Fruit fly (Drosophila melanogaster) whole organism, prepupa: ENCODE measurements around the gene CG4452.

Experiments
- Blimp-1 ChIP-seq: fragments of 200-800 bp; sonication (Bioruptor generic); optimal IDR thresholded peaks from 3 replicates; lab custom pipeline; 2017; ENCODE audit warnings: missing biosample characterization, missing genetic modification characterization, mild to moderate bottlenecking, moderate library complexity, missing genetic modification reagents
- CG10631 ChIP-seq: fragments of 200-800 bp; sonication (Bioruptor generic); optimal IDR thresholded peaks from 2 replicates; lab custom pipeline; 2016; ENCODE audit warnings: missing biosample characterization, missing genetic modification characterization
- CG10669 ChIP-seq: fragments of 200-800 bp; sonication (Bioruptor generic); optimal IDR thresholded peaks from 3 replicates; lab custom pipeline; 2018; ENCODE audit warnings: missing biosample characterization, mild to moderate bottlenecking, missing genetic modification characterization, moderate library complexity
- CG11294 ChIP-seq: fragments of 200-800 bp; sonication (Bioruptor generic); IDR thresholded peaks from 2 replicates; pipeline ENCODE4 v1.3.6; 2022; ENCODE audit warnings: missing biosample characterization, missing genetic modification characterization
- CG11762 ChIP-seq: fragments of 200-800 bp; sonication (Bioruptor generic); optimal IDR thresholded peaks from 3 replicates; lab custom pipeline; 2016; ENCODE audit warnings: missing biosample characterization, missing genetic modification characterization; ENCODE audit not compliant: insufficient read depth
- CG15336 ChIP-seq: fragments of 200-800 bp; sonication (Bioruptor generic); IDR thresholded peaks from 2 replicates; pipeline ENCODE4 v1.3.6; 2022; ENCODE audit warnings: missing biosample characterization, missing genetic modification characterization
- CG1621 ChIP-seq: fragments of 200-800 bp; sonication (Bioruptor generic); optimal IDR thresholded peaks from 3 replicates; lab custom pipeline; 2018; ENCODE audit warnings: missing biosample characterization, mild to moderate bottlenecking, missing genetic modification characterization
- CG16779 ChIP-seq: fragments of 200-800 bp; sonication (Bioruptor generic); optimal IDR thresholded peaks from 3 replicates; lab custom pipeline; 2017; ENCODE audit warnings: missing biosample characterization, mild to moderate bottlenecking, missing genetic modification characterization
- CG3032 ChIP-seq: fragments of 200-800 bp; optimal IDR thresholded peaks from 2 replicates; lab custom pipeline; 2019; ENCODE audit warnings: missing biosample characterization, mild to moderate bottlenecking, missing genetic modification characterization, moderate library complexity
- CG31627 ChIP-seq: fragments of 200-800 bp; sonication (Bioruptor generic); optimal IDR thresholded peaks from 3 replicates; lab custom pipeline; 2016; ENCODE audit warnings: missing biosample characterization, missing genetic modification characterization
- CG32006 ChIP-seq: fragments of 200-800 bp; sonication (Bioruptor generic); optimal IDR thresholded peaks from 3 replicates; lab custom pipeline; 2017; ENCODE audit warnings: missing biosample characterization, mild to moderate bottlenecking, missing genetic modification characterization
- CG34406 ChIP-seq: fragments of 200-800 bp; sonication (Bioruptor generic); optimal IDR thresholded peaks from 3 replicates; lab custom pipeline; 2016; ENCODE audit warnings: missing biosample characterization, missing genetic modification characterization
- CG4318 ChIP-seq: fragments of 200-800 bp; sonication (Bioruptor generic); optimal IDR thresholded peaks from 3 replicates; lab custom pipeline; 2017; ENCODE audit warnings: missing biosample characterization, mild to moderate bottlenecking, missing genetic modification characterization
- CG6163 ChIP-seq: fragments of 200-800 bp; sonication (Bioruptor generic); IDR thresholded peaks from 3 replicates; pipeline ENCODE4 v1.3.6; 2022; ENCODE audit warnings: missing biosample characterization, missing genetic modification characterization
- CG6276 ChIP-seq: fragments of 200-800 bp; sonication (Bioruptor generic); optimal IDR thresholded peaks from 2 replicates; lab custom pipeline; 2017; ENCODE audit warnings: missing biosample characterization, mild to moderate bottlenecking, missing genetic modification characterization
- CG6854 ChIP-seq: fragments of 200-800 bp; sonication (Bioruptor generic); optimal IDR thresholded peaks from 2 replicates; lab custom pipeline; 2017; ENCODE audit warnings: missing biosample characterization, mild to moderate bottlenecking, missing genetic modification characterization
- CG8119 ChIP-seq: fragments of 200-800 bp; sonication (Bioruptor generic); IDR thresholded peaks from 3 replicates; pipeline ENCODE4 v1.3.6; 2022; ENCODE audit warnings: missing biosample characterization, missing genetic modification characterization
- CG8632 ChIP-seq: fragments of 200-800 bp; sonication (Bioruptor generic); optimal IDR thresholded peaks from 3 replicates; lab custom pipeline; 2016; ENCODE audit warnings: missing biosample characterization, missing genetic modification characterization
- CG9139 ChIP-seq: fragments of 200-800 bp; sonication (Bioruptor generic); optimal IDR thresholded peaks from 3 replicates; lab custom pipeline; 2017; ENCODE audit warnings: missing biosample characterization, mild to moderate bottlenecking, missing genetic modification characterization
- Eip75B ChIP-seq: fragments of 200-800 bp; sonication (Bioruptor generic); optimal IDR thresholded peaks from 3 replicates; lab custom pipeline; 2016; ENCODE audit warnings: missing biosample characterization, missing genetic modification characterization
- Eip78C ChIP-seq: fragments of 200-800 bp; sonication (Bioruptor generic); peaks from one replicate; lab custom pipeline; 2016; ENCODE audit warnings: missing biosample characterization, missing genetic modification characterization
- Eip93F ChIP-seq: fragments of 200-800 bp; sonication (Bioruptor generic); optimal IDR thresholded peaks from 2 replicates; lab custom pipeline; 2016; ENCODE audit warnings: missing biosample characterization, mild to moderate bottlenecking, missing genetic modification characterization
- Ets21C ChIP-seq: fragments of 200-800 bp; sonication (Bioruptor generic); optimal IDR thresholded peaks from 3 replicates; lab custom pipeline; 2016; ENCODE audit warnings: missing biosample characterization, missing genetic modification characterization
- Ets96B ChIP-seq: fragments of 200-800 bp; optimal IDR thresholded peaks from 2 replicates; lab custom pipeline; 2019; ENCODE audit warnings: missing biosample characterization, mild to moderate bottlenecking, missing genetic modification characterization, moderate library complexity
- Gug ChIP-seq: fragments of 200-800 bp; sonication (Bioruptor generic); IDR thresholded peaks from 2 replicates; pipeline ENCODE4 v1.3.6; 2022; ENCODE audit warnings: missing biosample characterization, missing genetic modification characterization
- Hr38 ChIP-seq: sonication (Bioruptor generic); optimal IDR thresholded peaks from 2 replicates; lab custom pipeline; 2016; ENCODE audit warnings: missing biosample characterization, missing genetic modification characterization
- Hr4 ChIP-seq: fragments of 200-800 bp; sonication (Bioruptor generic); optimal IDR thresholded peaks from 3 replicates; lab custom pipeline; 2016; ENCODE audit warnings: missing biosample characterization, missing genetic modification characterization
- Lpt ChIP-seq: fragments of 200-800 bp; sonication (Bioruptor generic); optimal IDR thresholded peaks from 3 replicates; lab custom pipeline; 2016; ENCODE audit warnings: missing biosample characterization, missing genetic modification characterization
- OdsH ChIP-seq: fragments of 200-800 bp; sonication (Bioruptor generic); optimal IDR thresholded peaks from 3 replicates; lab custom pipeline; 2016; ENCODE audit warnings: missing biosample characterization, missing genetic modification characterization
- Smox ChIP-seq: fragments of 200-800 bp; sonication (Bioruptor generic); optimal IDR thresholded peaks from 3 replicates; lab custom pipeline; 2016; ENCODE audit warnings: missing biosample characterization, missing genetic modification characterization
- Sox102F ChIP-seq: fragments of 200-800 bp; sonication (Bioruptor generic); optimal IDR thresholded peaks from 2 replicates; lab custom pipeline; 2016; ENCODE audit warnings: missing biosample characterization, mild to moderate bottlenecking, missing genetic modification characterization
- Sox14 ChIP-seq: fragments of 200-800 bp; sonication (Bioruptor generic); optimal IDR thresholded peaks from 3 replicates; lab custom pipeline; 2016; ENCODE audit warnings: missing biosample characterization, missing genetic modification characterization
- Sox15 ChIP-seq: fragments of 200-800 bp; sonication (Bioruptor generic); optimal IDR thresholded peaks from 3 replicates; lab custom pipeline; 2016; ENCODE audit warnings: missing biosample characterization, missing genetic modification characterization
- achi ChIP-seq: fragments of 200-800 bp; sonication (Bioruptor generic); optimal IDR thresholded peaks from 3 replicates; lab custom pipeline; 2016; ENCODE audit warnings: missing biosample characterization, missing genetic modification characterization
- cyc ChIP-seq: fragments of 200-800 bp; sonication (Bioruptor generic); optimal IDR thresholded peaks from 3 replicates; lab custom pipeline; 2016; ENCODE audit warnings: missing biosample characterization, missing genetic modification characterization
- dac ChIP-seq: fragments of 200-800 bp; sonication (Bioruptor generic); optimal IDR thresholded peaks from 2 replicates; lab custom pipeline; 2017; ENCODE audit warnings: missing biosample characterization, mild to moderate bottlenecking, missing genetic modification characterization
- dsx ChIP-seq: fragments of 200-800 bp; optimal IDR thresholded peaks from 3 replicates; lab custom pipeline; 2019; ENCODE audit warnings: missing biosample characterization, mild to moderate bottlenecking, missing genetic modification characterization, moderate library complexity; ENCODE audit not compliant: poor library complexity, severe bottlenecking
- eg ChIP-seq: fragments of 200-800 bp; sonication (Bioruptor generic); IDR thresholded peaks from 3 replicates; pipeline ENCODE4 v1.3.6; 2022; ENCODE audit warnings: missing biosample characterization, missing genetic modification characterization
- esn ChIP-seq: fragments of 200-800 bp; sonication (Bioruptor generic); optimal IDR thresholded peaks from 2 replicates; lab custom pipeline; 2016; ENCODE audit warnings: missing biosample characterization, mild to moderate bottlenecking, missing genetic modification characterization, moderate library complexity
- fd59A ChIP-seq: fragments of 200-800 bp; sonication (Bioruptor generic); optimal IDR thresholded peaks from 2 replicates; lab custom pipeline; 2017; ENCODE audit warnings: missing biosample characterization, mild to moderate bottlenecking, missing genetic modification characterization, missing genetic modification reagents
- fkh ChIP-seq: fragments of 200-800 bp; sonication (Bioruptor generic); optimal IDR thresholded peaks from 3 replicates; lab custom pipeline; 2017; ENCODE audit warnings: missing biosample characterization, mild to moderate bottlenecking, missing genetic modification characterization, moderate library complexity
- lz ChIP-seq: fragments of 200-800 bp; sonication (Bioruptor generic); optimal IDR thresholded peaks from 3 replicates; lab custom pipeline; 2016; ENCODE audit warnings: missing biosample characterization, missing genetic modification characterization
- net ChIP-seq: fragments of 200-800 bp; sonication (Bioruptor generic); optimal IDR thresholded peaks from 3 replicates; lab custom pipeline; 2016; ENCODE audit warnings: missing biosample characterization, missing genetic modification characterization
- ss ChIP-seq, 2 experiments: fragments of 200-800 bp; sonication (Bioruptor generic); optimal IDR thresholded peaks; 2 replicates in 1 of 2; 3 replicates in 1 of 2; lab custom pipeline; 2017 to 2018; ENCODE audit warnings: mild to moderate bottlenecking in 2 of 2, missing biosample characterization in 2 of 2, missing genetic modification characterization in 2 of 2, moderate library complexity in 1 of 2
- svp ChIP-seq: fragments of 200-800 bp; sonication (Bioruptor generic); peaks from one replicate; lab custom pipeline; 2016; ENCODE audit warnings: missing biosample characterization, missing genetic modification characterization
- vri ChIP-seq: fragments of 200-800 bp; sonication (Bioruptor generic); optimal IDR thresholded peaks from 3 replicates; lab custom pipeline; 2016; ENCODE audit warnings: missing biosample characterization, mild to moderate bottlenecking, missing genetic modification characterization

The CG4452 gene

dm6 chr3L:9370907-9371365 is 3.8 kb downstream of the CG4452 start, which contains the start of gene Fdx1 (continued):
- no peak for TF ChIP-seq Sox15 (GFP tag; lab: Kevin White, UChicago)
- TF ChIP-seq net (GFP tag; lab: Kevin White, UChicago) = peak; percentile 14
- TF ChIP-seq CG10669 = no peak
- no peak for TF ChIP-seq Hr38 (GFP tag; lab: Kevin White, UChicago)
- TF ChIP-seq fd59A (GFP tag; lab: Kevin White, UChicago) = no peak
- TF ChIP-seq ss (GFP tag; optimal IDR thresholded peaks at IDR 0.05; lab: Kevin White, UChicago) = no peak
- TF ChIP-seq CG11294 (GFP tag; lab: Robert Waterston, UW) = no peak
- no peak for TF ChIP-seq CG8632
- TF ChIP-seq CG15336 = no peak
- TF ChIP-seq CG4318 (GFP tag; lab: Kevin White, UChicago) = no peak
- peak; percentile 30 for TF ChIP-seq Eip75B (GFP tag; lab: Kevin White, UChicago)
- TF ChIP-seq CG6163 = no peak
- TF ChIP-seq Ets96B = peak; percentile 33
- no peak for TF ChIP-seq eg (GFP tag; lab: Robert Waterston, UW)
- TF ChIP-seq cyc (GFP tag; lab: Kevin White, UChicago) = peak; percentile 26
- TF ChIP-seq lz (GFP tag; lab: Kevin White, UChicago) = peak; percentile 38
- TF ChIP-seq Eip93F (GFP tag; lab: Kevin White, UChicago) = peak; percentile 5
- peak; percentile 60 for TF ChIP-seq svp (GFP tag; lab: Kevin White, UChicago)
- no peak for TF ChIP-seq Smox (GFP tag; lab: Kevin White, UChicago)
- TF ChIP-seq CG16779 (tag; lab: Kevin White, UChicago) = no peak
- TF ChIP-seq CG32006 = no peak
- TF ChIP-seq CG3032 (tag; lab: Kevin White, UChicago) = peak; percentile 41
- peak; percentile 47 for TF ChIP-seq OdsH
- TF ChIP-seq Sox102F (GFP tag; lab: Kevin White, UChicago) = no peak

- TF ChIP-seq dsx (GFP tag; lab: Kevin White, UChicago) (peak; percentile 23), Eip75B (GFP tag; lab: Kevin White, UChicago) (peak; percentile 13), CG11762 (GFP tag; lab: Kevin White, UChicago) (no peak), CG11294 (GFP tag; lab: Robert Waterston, UW) (no peak), CG1621 (tag; lab: Kevin White, UChicago) (no peak), Ets21C (no peak), CG8632 (no peak), CG31627 (GFP tag; lab: Kevin White, UChicago) (no peak), Lpt (GFP tag; lab: Kevin White, UChicago) (no peak), achi (no peak), vri (GFP tag; lab: Kevin White, UChicago) (no peak), CG6276 (no peak), svp (GFP tag; lab: Kevin White, UChicago) (peak; percentile 66), CG10631 (GFP tag; lab: Kevin White, UChicago) (no peak), CG9139 (GFP tag; lab: Kevin White, UChicago) (no peak), lz (GFP tag; lab: Kevin White, UChicago) (no peak), CG16779 (tag; lab: Kevin White, UChicago) (no peak), CG10669 (no peak), eg (GFP tag; lab: Robert Waterston, UW) (0 out of 3 replicates have a peak, but pooled peaks have one; percentile 21), CG15336 (no peak), Hr38 (GFP tag; lab: Kevin White, UChicago) (no peak), Eip78C (GFP tag; lab: Kevin White, UChicago) (peak; percentile 58), Eip93F (GFP tag; lab: Kevin White, UChicago) (no peak), CG6163 (no peak; the same call in 2 of the 3 replicates), fkh (peak; percentile 60), ss (GFP tag; optimal IDR thresholded peaks at IDR 0.05; lab: Kevin White, UChicago) (peak; percentile 50 to 53), fd59A (GFP tag; lab: Kevin White, UChicago) (no peak), CG8119 (no peak), CG4318 (GFP tag; lab: Kevin White, UChicago) (no peak), Blimp-1 (GFP tag; lab: Kevin White, UChicago) (no peak), dac (GFP tag; lab: Kevin White, UChicago) (no peak), esn (GFP tag; lab: Kevin White, UChicago) (no peak), Sox14 (GFP tag; lab: Kevin White, UChicago) (peak; percentile 36), Sox15 (GFP tag; lab: Kevin White, UChicago) (no peak), CG34406 (GFP tag; lab: Kevin White, UChicago) (no peak), Hr4 (GFP tag; lab: Kevin White, UChicago) (no peak), Smox (GFP tag; lab: Kevin White, UChicago) (no peak), Sox102F (GFP tag; lab: Kevin White, UChicago) (no peak), CG6854 (GFP tag; lab: Kevin White, UChicago) (peak; percentile 18), CG3032 (tag; lab: Kevin White, UChicago) (no peak), Gug (no peak)
Observed at dm6 chr3L:9372278-9372975, 5.2 kb downstream of the CG4452 start, which contains the start of the genes Hsp67Bc, CG4456 and Hsp22. TSS of gene Hsp67Bc (minus strand) at chr3L:9372497. TSS of gene CG4456 (plus strand) at chr3L:9372722. TSS of gene Hsp22 (plus strand) at chr3L:9372931.
